Fruit fly (Drosophila melanogaster) whole organism, adult: ENCODE measurements around the gene Toll-4.

ENCODE experiments used
- CG5204 ChIP-seq: fragments of 200-800 bp; sonication (Bioruptor generic); optimal IDR thresholded peaks from 2 replicates; lab custom pipeline; 2016; ENCODE audit warnings: missing biosample characterization, missing genetic modification characterization
- Clk ChIP-seq: fragments of 200-800 bp; sonication (Bioruptor generic); optimal IDR thresholded peaks from 2 replicates; lab custom pipeline; 2017; ENCODE audit warnings: missing biosample characterization, missing genetic modification characterization
- Crg-1 ChIP-seq: fragments of 200-800 bp; sonication (Bioruptor generic); optimal IDR thresholded peaks from 2 replicates; lab custom pipeline; 2016; ENCODE audit warnings: missing biosample characterization, missing genetic modification characterization
- ovo ChIP-seq: fragments of 200-800 bp; sonication (Bioruptor generic); optimal IDR thresholded peaks from 2 replicates; lab custom pipeline; 2016; ENCODE audit warnings: missing biosample characterization, missing genetic modification characterization
- tj ChIP-seq: fragments of 200-800 bp; sonication (Bioruptor generic); optimal IDR thresholded peaks from 3 replicates; lab custom pipeline; 2017; ENCODE audit warnings: missing biosample characterization, mild to moderate bottlenecking, missing genetic modification characterization, moderate library complexity

- TF ChIP-seq CG5204 (GFP tag; lab: Kevin White, UChicago) (no peak), Crg-1 (GFP tag; lab: Kevin White, UChicago) (no peak), ovo (GFP tag; lab: Kevin White, UChicago) (no peak), tj (GFP tag; lab: Kevin White, UChicago) (no peak), Clk (no peak)
Measured at dm6 chr2L:9136712-9137111, 52.8 kb downstream of the Toll-4 start.
